Worm (Caenorhabditis elegans): ENCODE data around the gene coq-8.

DNA sequence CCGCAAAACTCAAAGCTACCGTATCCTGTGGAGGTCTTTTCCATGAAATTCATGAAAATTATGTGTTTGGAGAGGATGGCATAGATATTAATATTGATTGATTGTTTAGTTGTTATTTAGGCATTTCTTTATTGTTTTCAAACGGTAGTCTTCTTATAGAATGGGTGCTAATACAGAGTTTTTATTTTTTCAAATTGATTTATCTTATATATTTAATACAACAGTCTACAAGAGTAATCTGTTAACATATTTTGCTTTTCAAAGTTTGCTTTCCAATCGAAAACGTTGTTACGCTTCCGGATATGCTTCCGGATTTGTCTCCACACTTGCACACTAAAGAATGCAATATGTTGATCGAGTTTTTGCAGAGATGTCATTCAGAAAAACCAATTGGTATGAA lies 3.5 kb downstream of the coq-8 start, which contains the start of gene C35D10.17:
- TF ChIP-seq flt-1 (GFP tag; IDR thresholded peaks at IDR 0.05) (no peak), hnd-1 (tag; optimal IDR thresholded peaks at IDR 0.05) (no peak), ama-1 (optimal IDR thresholded peaks at IDR 0.05) (no peak), ets-7 (tag; optimal IDR thresholded peaks at IDR 0.05) (no peak), aly-1 (tag; optimal IDR thresholded peaks at IDR 0.05) (no peak), tra-4 (tag; optimal IDR thresholded peaks at IDR 0.05) (no peak), scrt-1 (GFP tag; IDR thresholded peaks at IDR 0.05) (no peak), ceh-13 (GFP tag; optimal IDR thresholded peaks at IDR 0.05) (no peak), hmg-4 (GFP tag; optimal IDR thresholded peaks at IDR 0.05) (no peak), pes-1 (GFP tag; IDR thresholded peaks at IDR 0.05) (no peak), ceh-36 (tag; optimal IDR thresholded peaks at IDR 0.05) (no peak), F13C5.2 (tag; optimal IDR thresholded peaks at IDR 0.05) (no peak), B0310.2 (tag; optimal IDR thresholded peaks at IDR 0.05) (no peak), sea-1 (GFP tag; conservative IDR thresholded peaks at IDR 0.05) (no peak)

All from whole organism, early embryonic.